Worm (Caenorhabditis elegans): Measurements from ENCODE around the gene K10D11.2.

The K10D11.2 gene

ce11 chrIV:13021006-13021405, 42.2 kb downstream of the K10D11.2 start:
- no peak for TF ChIP-seq unc-62 (GFP tag; optimal IDR thresholded peaks at IDR 0.05)

ce11 chrIV:13022892-13023291, 44.1 kb downstream of the K10D11.2 start:
- TF ChIP-seq unc-62 (GFP tag; optimal IDR thresholded peaks at IDR 0.05) = no peak

- TF ChIP-seq unc-62 (GFP tag; optimal IDR thresholded peaks at IDR 0.05) = no peak
Measured at ce11 chrIV:13025853-13026343, 47.1 kb downstream of the K10D11.2 start.

ce11 chrIV:13026762-13027161, 48.0 kb downstream of the K10D11.2 start:
- no peak for TF ChIP-seq unc-62 (GFP tag; optimal IDR thresholded peaks at IDR 0.05)

DNA sequence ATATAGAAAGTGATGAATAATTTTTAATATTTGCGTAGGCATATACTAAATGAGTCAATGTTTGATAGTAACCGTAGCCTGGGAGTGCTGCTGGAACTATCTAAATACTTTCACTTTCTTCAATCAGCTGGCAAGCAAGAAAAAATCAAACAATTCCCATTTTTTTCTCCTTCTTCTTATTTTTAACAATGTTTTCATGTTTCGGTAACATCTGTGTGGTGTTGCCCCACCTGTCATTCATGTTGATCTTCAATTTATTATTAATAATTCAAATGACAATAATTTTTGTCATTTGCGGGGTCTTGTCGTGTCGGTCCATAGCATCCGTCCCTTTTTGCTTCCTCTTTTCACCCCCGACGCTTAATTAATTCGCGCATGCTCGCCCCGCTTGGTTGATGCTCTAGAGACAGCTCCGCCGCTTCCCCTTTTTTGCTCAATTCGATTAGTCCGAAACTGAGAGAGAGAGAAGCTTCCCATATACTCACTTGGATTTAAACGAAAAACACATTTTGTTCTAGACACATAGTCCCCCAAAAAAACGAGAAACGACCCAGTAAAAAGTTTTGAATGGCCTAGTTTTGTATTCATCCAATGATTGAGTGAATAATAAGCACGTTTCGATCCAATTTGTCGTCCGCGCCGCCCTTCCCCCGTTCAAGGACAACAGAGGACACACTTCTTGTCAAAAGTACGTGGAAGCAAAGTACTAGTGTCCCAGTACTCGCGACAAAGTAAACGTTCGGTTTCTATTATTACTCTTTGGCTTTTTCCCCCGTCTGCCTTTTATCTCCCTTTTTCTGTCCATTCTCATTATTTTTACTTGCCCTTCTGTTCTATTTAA, 49.2 kb downstream of the K10D11.2 start:
- TF ChIP-seq unc-62 (GFP tag; optimal IDR thresholded peaks at IDR 0.05) = no peak

DNA sequence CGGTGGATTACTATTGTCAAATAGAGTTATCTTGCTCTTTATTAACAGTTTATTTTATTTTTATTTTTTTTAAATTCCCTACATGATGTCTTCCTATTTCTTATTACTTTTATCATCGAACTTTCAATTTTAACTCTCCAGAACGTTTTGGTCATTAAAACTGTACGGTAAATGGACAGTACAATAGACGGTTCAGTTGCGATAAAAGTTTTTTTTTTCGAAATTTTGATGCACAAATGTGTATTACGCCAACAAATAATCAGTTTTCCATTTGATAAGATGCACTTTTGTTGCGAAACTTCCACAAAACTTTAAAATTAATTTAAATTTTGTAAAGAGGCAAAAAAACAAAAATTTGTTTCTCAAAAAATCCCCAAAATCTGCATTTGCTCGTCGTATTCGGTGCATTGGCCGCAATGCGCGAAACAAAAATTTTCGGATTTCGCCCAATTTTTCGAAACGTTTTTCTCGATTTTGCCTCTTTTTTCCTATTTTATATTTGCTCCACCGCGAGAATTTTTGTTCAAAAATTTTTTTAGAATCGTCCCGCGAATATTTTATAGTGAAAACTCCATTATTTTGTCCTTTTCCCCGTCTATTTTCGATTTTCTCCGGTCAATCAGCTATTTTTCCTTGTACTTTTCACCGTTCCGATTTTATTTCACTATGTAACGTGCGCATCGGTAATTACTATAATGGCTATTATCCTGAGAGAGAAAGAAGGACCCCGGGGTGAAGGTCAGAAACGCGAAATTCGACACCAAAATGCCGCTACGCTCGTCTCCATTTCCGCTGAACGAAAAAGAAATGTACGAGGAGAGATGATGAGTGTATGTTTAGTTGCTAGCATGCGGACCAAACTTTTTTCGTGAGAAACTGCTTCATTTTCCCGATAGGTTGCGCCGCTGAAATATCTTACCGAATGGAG, 50.2 kb downstream of the K10D11.2 start:
- TF ChIP-seq unc-62 (GFP tag; optimal IDR thresholded peaks at IDR 0.05) = no peak

ce11 chrIV:13029674-13030466, 51.1 kb downstream of the K10D11.2 start:
- TF ChIP-seq unc-62 (GFP tag; optimal IDR thresholded peaks at IDR 0.05) = no peak

ce11 chrIV:13030467-13031299, 51.9 kb downstream of the K10D11.2 start:
- TF ChIP-seq unc-62 (GFP tag; optimal IDR thresholded peaks at IDR 0.05) = no peak

Data from whole organism, dauer.